Worm (Caenorhabditis elegans) whole organism, L2 larva: ENCODE data around the gene C47E8.3.

Source experiments
- C34F6.9 ChIP-seq: fragments of 150-350 bp; optimal IDR thresholded peaks from 2 replicates; lab custom pipeline; 2014; ENCODE audit warnings: missing biosample characterization, missing genetic modification characterization
- F13H6.1 ChIP-seq: sonication (generic microtip); optimal IDR thresholded peaks from 2 replicates; lab custom pipeline; 2016; ENCODE audit warnings: missing genetic modification characterization, missing compliant biosample characterization
- Y55F3AM.14 ChIP-seq: fragments of 200-800 bp; sonication (Bioruptor generic); optimal IDR thresholded peaks from 2 replicates; lab custom pipeline; 2018; ENCODE audit warnings: mild to moderate bottlenecking, missing genetic modification characterization, missing compliant biosample characterization
- ZK546.5 ChIP-seq: sonication (generic microtip); optimal IDR thresholded peaks from 2 replicates; lab custom pipeline; 2017; ENCODE audit warnings: missing biosample characterization, missing genetic modification characterization
- alr-1 ChIP-seq: fragments of 150-350 bp; optimal IDR thresholded peaks from 2 replicates; lab custom pipeline; 2014; ENCODE audit warnings: missing biosample characterization, missing genetic modification characterization
- aly-2 ChIP-seq: fragments of 150-350 bp; optimal IDR thresholded peaks from 2 replicates; lab custom pipeline; 2014; ENCODE audit warnings: missing biosample characterization, missing genetic modification characterization
- ama-1 ChIP-seq: fragments of 150-350 bp; optimal IDR thresholded peaks from 2 replicates; lab custom pipeline; 2018; ENCODE audit warnings: inconsistent platforms
- blmp-1 ChIP-seq: sonication (generic microtip); optimal IDR thresholded peaks from 2 replicates; lab custom pipeline; 2017; ENCODE audit warnings: missing genetic modification characterization, mild to moderate bottlenecking, missing compliant biosample characterization, antibody characterized with exemption, moderate library complexity; ENCODE audit not compliant: insufficient read depth
- ceh-82 ChIP-seq: fragments of 150-350 bp; optimal IDR thresholded peaks from 2 replicates; lab custom pipeline; 2014; ENCODE audit warnings: missing biosample characterization, missing genetic modification characterization
- crh-2 ChIP-seq: sonication (generic microtip); optimal IDR thresholded peaks from 2 replicates; lab custom pipeline; 2017; ENCODE audit warnings: missing biosample characterization, missing genetic modification characterization
- dmd-4 ChIP-seq: sonication (generic microtip); optimal IDR thresholded peaks from 2 replicates; lab custom pipeline; 2017; ENCODE audit warnings: missing biosample characterization, missing genetic modification characterization
- egl-27 ChIP-seq: sonication (generic microtip); optimal IDR thresholded peaks from 3 replicates; lab custom pipeline; 2017; ENCODE audit warnings: missing biosample characterization, missing genetic modification reagents, missing genetic modification characterization
- elt-3 ChIP-seq: sonication (generic microtip); optimal IDR thresholded peaks from 2 replicates; lab custom pipeline; 2017; ENCODE audit warnings: missing biosample characterization, missing genetic modification characterization
- fos-1 ChIP-seq: fragments of 150-350 bp; optimal IDR thresholded peaks from 2 replicates; lab custom pipeline; 2014; ENCODE audit warnings: missing biosample characterization, missing genetic modification characterization
- lin-13 ChIP-seq: fragments of 150-350 bp; optimal IDR thresholded peaks from 2 replicates; lab custom pipeline; 2014; ENCODE audit warnings: missing biosample characterization, missing genetic modification reagents, missing genetic modification characterization
- lin-39 ChIP-seq: fragments of 150-350 bp; optimal IDR thresholded peaks from 2 replicates; lab custom pipeline; 2014; ENCODE audit warnings: missing biosample characterization, missing genetic modification reagents, missing genetic modification characterization
- lsy-2 ChIP-seq, 2 experiments: fragments of 150-350 bp in 1 of 2; sonication (generic microtip) in 1 of 2; optimal IDR thresholded peaks; 2 replicates each; lab custom pipeline; 2014 to 2017; ENCODE audit warnings: missing biosample characterization in 2 of 2, missing genetic modification characterization in 2 of 2
- mbf-1 ChIP-seq: sonication (generic microtip); optimal IDR thresholded peaks from 2 replicates; lab custom pipeline; 2017; ENCODE audit warnings: missing biosample characterization, missing genetic modification characterization
- nhr-11 ChIP-seq: fragments of 150-350 bp; optimal IDR thresholded peaks from 2 replicates; lab custom pipeline; 2014; ENCODE audit warnings: missing biosample characterization, missing genetic modification characterization
- nhr-12 ChIP-seq: fragments of 150-350 bp; optimal IDR thresholded peaks from 2 replicates; lab custom pipeline; 2014; ENCODE audit warnings: missing biosample characterization, missing genetic modification characterization
- nhr-129 ChIP-seq: fragments of 150-350 bp; optimal IDR thresholded peaks from 2 replicates; lab custom pipeline; 2014; ENCODE audit warnings: missing biosample characterization, missing genetic modification characterization
- nhr-21 ChIP-seq: fragments of 150-350 bp; optimal IDR thresholded peaks from 2 replicates; lab custom pipeline; 2014; ENCODE audit warnings: missing biosample characterization, missing genetic modification characterization
- nhr-23 ChIP-seq: fragments of 150-350 bp; optimal IDR thresholded peaks from 2 replicates; lab custom pipeline; 2014; ENCODE audit warnings: missing biosample characterization, missing genetic modification reagents, missing genetic modification characterization
- nhr-237 ChIP-seq: fragments of 150-350 bp; optimal IDR thresholded peaks from 2 replicates; lab custom pipeline; 2014; ENCODE audit warnings: missing biosample characterization, missing genetic modification characterization
- nhr-25 ChIP-seq: fragments of 150-350 bp; sonication (generic microtip); optimal IDR thresholded peaks from 3 replicates; lab custom pipeline; 2014; ENCODE audit warnings: missing biosample characterization, missing genetic modification characterization
- nhr-77 ChIP-seq: fragments of 150-350 bp; optimal IDR thresholded peaks from 2 replicates; lab custom pipeline; 2014; ENCODE audit warnings: missing biosample characterization, missing genetic modification characterization
- sem-4 ChIP-seq: fragments of 150-350 bp; optimal IDR thresholded peaks from 2 replicates; lab custom pipeline; 2014; ENCODE audit warnings: missing biosample characterization, missing genetic modification reagents, missing genetic modification characterization
- skn-1 ChIP-seq: sonication (generic microtip); optimal IDR thresholded peaks from 2 replicates; lab custom pipeline; 2017; ENCODE audit warnings: missing biosample characterization, missing genetic modification characterization
- sma-3 ChIP-seq: sonication (generic microtip); optimal IDR thresholded peaks from 2 replicates; lab custom pipeline; 2016; ENCODE audit warnings: missing genetic modification reagents, missing genetic modification characterization, missing compliant biosample characterization
- sma-9 ChIP-seq, 2 experiments: fragments of 150-350 bp in 1 of 2; sonication (generic microtip) in 1 of 2; optimal IDR thresholded peaks; 2 replicates each; lab custom pipeline; 2014 to 2016; ENCODE audit warnings: missing genetic modification characterization in 2 of 2, mild to moderate bottlenecking in 1 of 2, missing biosample characterization in 1 of 2, missing compliant biosample characterization in 1 of 2, missing genetic modification reagents in 1 of 2, moderate library complexity in 1 of 2
- snpc-4 ChIP-seq: fragments of 150-350 bp; optimal IDR thresholded peaks from 2 replicates; lab custom pipeline; 2014; ENCODE audit warnings: missing biosample characterization, missing genetic modification characterization
- unc-55 ChIP-seq: fragments of 150-350 bp; sonication (generic microtip); optimal IDR thresholded peaks from 3 replicates; lab custom pipeline; 2014; ENCODE audit warnings: missing biosample characterization, missing genetic modification reagents, missing genetic modification characterization
- unc-62 ChIP-seq: fragments of 150-350 bp; optimal IDR thresholded peaks from 2 replicates; lab custom pipeline; 2014; ENCODE audit warnings: missing biosample characterization, missing genetic modification reagents, missing genetic modification characterization
- ztf-1 ChIP-seq: fragments of 200-800 bp; sonication (Bioruptor generic); conservative IDR thresholded peaks from 2 replicates; pipeline ENCODE4 v1.3.6; 2022; ENCODE audit warnings: missing genetic modification characterization, missing compliant biosample characterization

C47E8.3 gene

ce11 chrV:14680014-14680413 is at the start of gene C47E8.3:
Gene C47E8.3, plus strand, starts transcription at chrV:14680314.
- TF ChIP-seq unc-62 (GFP tag; lab: Kevin White, UChicago): no peak
- TF ChIP-seq nhr-21 (tag; lab: Kevin White, UChicago): no peak
- TF ChIP-seq lin-39: no peak
- no peak for TF ChIP-seq unc-55 (GFP tag; lab: Kevin White, UChicago)
- no peak for TF ChIP-seq nhr-237 (tag; lab: Kevin White, UChicago)
- TF ChIP-seq sem-4 (tag; lab: Kevin White, UChicago): no peak
- no peak for TF ChIP-seq lin-13 (GFP tag; lab: Kevin White, UChicago)
- no peak for TF ChIP-seq sma-3 (GFP tag; lab: Kevin White, UChicago)
- TF ChIP-seq skn-1 (tag; lab: Kevin White, UChicago): no peak
- no peak for TF ChIP-seq nhr-25 (tag; lab: Kevin White, UChicago)
- no peak for TF ChIP-seq blmp-1
- TF ChIP-seq C34F6.9 (tag; lab: Kevin White, UChicago): no peak
- no peak for TF ChIP-seq aly-2 (tag; lab: Kevin White, UChicago)
- TF ChIP-seq lsy-2 (tag; optimal IDR thresholded peaks at IDR 0.05; lab: Kevin White, UChicago): no peak
- no peak for TF ChIP-seq alr-1
- TF ChIP-seq ama-1 (lab: Kevin White, UChicago): no peak
- no peak for TF ChIP-seq sma-9 (GFP tag; optimal IDR thresholded peaks at IDR 0.05; lab: Kevin White, UChicago)
- no peak for TF ChIP-seq sma-9 (tag; optimal IDR thresholded peaks at IDR 0.05; lab: Kevin White, UChicago)
- no peak for TF ChIP-seq snpc-4 (tag; lab: Kevin White, UChicago)
- no peak for TF ChIP-seq elt-3 (tag; lab: Kevin White, UChicago)
- no peak for TF ChIP-seq crh-2

ce11 chrV:14631588-14631987 is 48.5 kb upstream of the C47E8.3 start, which contains the start of gene F43D2.3:
Gene F43D2.3, plus strand, starts transcription at chrV:14631888.
- TF ChIP-seq nhr-21 (tag; lab: Kevin White, UChicago): no peak
- no peak for TF ChIP-seq nhr-23 (tag; lab: Kevin White, UChicago)
- TF ChIP-seq lin-39: no peak
- no peak for TF ChIP-seq ztf-1 (GFP tag; lab: Robert Waterston, UW)
- no peak for TF ChIP-seq unc-62 (GFP tag; lab: Kevin White, UChicago)
- TF ChIP-seq aly-2 (tag; lab: Kevin White, UChicago): no peak
- TF ChIP-seq ama-1 (lab: Kevin White, UChicago): no peak

ce11 chrV:14633319-14633718 is 46.8 kb upstream of the C47E8.3 start:
- no peak for TF ChIP-seq mbf-1
- no peak for TF ChIP-seq nhr-129 (tag; lab: Kevin White, UChicago)
- peak; percentile 17 for TF ChIP-seq sma-3 (GFP tag; lab: Kevin White, UChicago)
- no peak for TF ChIP-seq ceh-82 (tag; lab: Kevin White, UChicago)
- TF ChIP-seq blmp-1: peak; percentile 81
- TF ChIP-seq sma-9 (GFP tag; optimal IDR thresholded peaks at IDR 0.05; lab: Kevin White, UChicago): peak; percentile 27
- TF ChIP-seq sma-9 (tag; optimal IDR thresholded peaks at IDR 0.05; lab: Kevin White, UChicago): no peak
- TF ChIP-seq, all 48 proteins: peak for 3

ce11 chrV:14635119-14635518 is 45.0 kb upstream of the C47E8.3 start, which contains the start of gene F43D2.6:
Gene F43D2.6, minus strand, starts transcription at chrV:14635180.
- TF ChIP-seq unc-62 (GFP tag; lab: Kevin White, UChicago): no peak
- TF ChIP-seq nhr-129 (tag; lab: Kevin White, UChicago): no peak
- no peak for TF ChIP-seq nhr-21 (tag; lab: Kevin White, UChicago)
- TF ChIP-seq mbf-1: no peak
- no peak for TF ChIP-seq dmd-4 (tag; lab: Kevin White, UChicago)
- TF ChIP-seq F13H6.1 (tag; lab: Kevin White, UChicago): no peak
- TF ChIP-seq nhr-25 (tag; lab: Kevin White, UChicago): no peak
- TF ChIP-seq nhr-77 (tag; lab: Kevin White, UChicago): no peak
- no peak for TF ChIP-seq fos-1 (tag; lab: Kevin White, UChicago)
- no peak for TF ChIP-seq nhr-11 (tag; lab: Kevin White, UChicago)
- no peak for TF ChIP-seq ZK546.5 (tag; lab: Kevin White, UChicago)

- TF ChIP-seq sma-3 (GFP tag; lab: Kevin White, UChicago): no peak
- TF ChIP-seq sem-4 (tag; lab: Kevin White, UChicago): no peak
These were observed 42.0 kb upstream of the C47E8.3 start for ce11 chrV:14638075-14638474.

ce11 chrV:14640071-14640470 is 40.0 kb upstream of the C47E8.3 start, which contains the start of gene F43D2.7:
Gene F43D2.7, minus strand, starts transcription at chrV:14640171.
- TF ChIP-seq Y55F3AM.14 (GFP tag; lab: Kevin White, UChicago) (no peak), egl-27 (no peak), C34F6.9 (tag; lab: Kevin White, UChicago) (no peak), nhr-12 (tag; lab: Kevin White, UChicago) (no peak), unc-62 (GFP tag; lab: Kevin White, UChicago) (no peak)
- TF ChIP-seq, all 48 proteins: peak for 0
